Worm (Caenorhabditis elegans) whole organism, early embryonic: ENCODE measurements around the gene T27A1.2.

Experiments
- B0310.2 ChIP-seq: sonication (generic microtip); optimal IDR thresholded peaks from 2 replicates; lab custom pipeline; 2016; ENCODE audit warnings: mild to moderate bottlenecking, missing genetic modification characterization, missing compliant biosample characterization
- aly-1 ChIP-seq: sonication (generic microtip); optimal IDR thresholded peaks from 2 replicates; lab custom pipeline; 2016; ENCODE audit warnings: missing genetic modification characterization, missing compliant biosample characterization
- ama-1 ChIP-seq: fragments of 150-350 bp; optimal IDR thresholded peaks from 2 replicates; lab custom pipeline; 2014
- ceh-13 ChIP-seq: fragments of 200-800 bp; sonication (Bioruptor generic); optimal IDR thresholded peaks from 2 replicates; lab custom pipeline; 2018; ENCODE audit warnings: mild to moderate bottlenecking, missing genetic modification characterization, missing compliant biosample characterization
- ceh-36 ChIP-seq: sonication (generic microtip); optimal IDR thresholded peaks from 2 replicates; lab custom pipeline; 2016; ENCODE audit warnings: missing genetic modification characterization, inconsistent platforms, missing compliant biosample characterization
- ets-7 ChIP-seq: sonication (generic microtip); optimal IDR thresholded peaks from 2 replicates; lab custom pipeline; 2016; ENCODE audit warnings: missing genotype, missing genetic modification characterization, missing compliant biosample characterization
- flt-1 ChIP-seq: fragments of 200-800 bp; sonication (Bioruptor generic); IDR thresholded peaks from 2 replicates; pipeline ENCODE4 v1.3.6; 2022; ENCODE audit warnings: missing genetic modification characterization, missing compliant biosample characterization
- hmbx-1 ChIP-seq: sonication (generic microtip); optimal IDR thresholded peaks from 2 replicates; lab custom pipeline; 2016; ENCODE audit warnings: mild to moderate bottlenecking, missing genetic modification characterization, missing compliant biosample characterization
- hmg-4 ChIP-seq: fragments of 200-800 bp; sonication (Bioruptor generic); optimal IDR thresholded peaks from 2 replicates; lab custom pipeline; 2018; ENCODE audit warnings: mild to moderate bottlenecking, missing genetic modification characterization, missing compliant biosample characterization
- hnd-1 ChIP-seq: sonication (generic microtip); optimal IDR thresholded peaks from 2 replicates; lab custom pipeline; 2016; ENCODE audit warnings: missing genetic modification characterization, missing compliant biosample characterization
- pes-1 ChIP-seq: fragments of 200-800 bp; sonication (Bioruptor generic); IDR thresholded peaks from 2 replicates; pipeline ENCODE4 v1.3.6; 2022; ENCODE audit warnings: missing genetic modification reagents, missing genetic modification characterization, missing compliant biosample characterization
- tbx-11 ChIP-seq: fragments of 200-800 bp; sonication (Bioruptor generic); IDR thresholded peaks from 2 replicates; pipeline ENCODE4 v1.3.6; 2022; ENCODE audit warnings: missing genetic modification characterization, missing compliant biosample characterization
- tbx-37 ChIP-seq: fragments of 200-800 bp; sonication (Bioruptor generic); conservative IDR thresholded peaks from 2 replicates; pipeline ENCODE4 v1.3.6; 2022; ENCODE audit warnings: missing genetic modification reagents, missing genetic modification characterization, missing compliant biosample characterization
- tra-4 ChIP-seq: sonication (generic microtip); optimal IDR thresholded peaks from 2 replicates; lab custom pipeline; 2017; ENCODE audit warnings: missing genetic modification characterization, missing compliant biosample characterization

DNA sequence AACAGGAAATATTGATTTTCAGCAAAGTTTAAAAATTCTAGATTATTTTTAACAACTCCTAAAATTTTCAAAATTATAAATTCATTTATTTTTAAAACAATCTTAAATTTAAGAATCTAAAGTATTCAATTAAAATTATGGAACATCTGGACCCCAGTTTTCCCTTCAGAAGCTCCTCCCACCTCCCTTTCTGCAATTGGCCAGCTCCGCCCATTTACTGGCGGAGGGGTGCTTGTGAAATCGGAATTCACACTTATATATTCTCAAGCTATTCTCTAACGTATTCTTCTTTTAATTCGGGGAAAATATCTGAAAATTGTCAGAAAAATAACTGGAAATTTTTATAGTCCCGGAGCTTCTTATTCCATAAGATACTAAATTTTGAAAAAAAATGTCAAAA lies 20.9 kb downstream of the T27A1.2 start, which contains the start of gene mab-9:
- TF ChIP-seq tbx-37, result no peak
- TF ChIP-seq ceh-13 (GFP tag; lab: Kevin White, UChicago), result no peak
- no peak for TF ChIP-seq B0310.2
- no peak for TF ChIP-seq hnd-1 (tag; lab: Kevin White, UChicago)
- no peak for TF ChIP-seq ama-1 (lab: Kevin White, UChicago)
- TF ChIP-seq pes-1 (GFP tag; lab: Robert Waterston, UW), result no peak
- no peak for TF ChIP-seq aly-1
- TF ChIP-seq tra-4 (tag; lab: Kevin White, UChicago), result no peak
- no peak for TF ChIP-seq ceh-36 (tag; lab: Kevin White, UChicago)
- no peak for TF ChIP-seq hmg-4 (GFP tag; lab: Kevin White, UChicago)
- no peak for TF ChIP-seq ets-7 (tag; lab: Kevin White, UChicago)
- no peak for TF ChIP-seq flt-1 (GFP tag; lab: Robert Waterston, UW)
- no peak for TF ChIP-seq hmbx-1 (tag; lab: Kevin White, UChicago)
- TF ChIP-seq tbx-11, result no peak
